Fruit fly (Drosophila melanogaster): Measurements from ENCODE around the gene CG13050.

DNA sequence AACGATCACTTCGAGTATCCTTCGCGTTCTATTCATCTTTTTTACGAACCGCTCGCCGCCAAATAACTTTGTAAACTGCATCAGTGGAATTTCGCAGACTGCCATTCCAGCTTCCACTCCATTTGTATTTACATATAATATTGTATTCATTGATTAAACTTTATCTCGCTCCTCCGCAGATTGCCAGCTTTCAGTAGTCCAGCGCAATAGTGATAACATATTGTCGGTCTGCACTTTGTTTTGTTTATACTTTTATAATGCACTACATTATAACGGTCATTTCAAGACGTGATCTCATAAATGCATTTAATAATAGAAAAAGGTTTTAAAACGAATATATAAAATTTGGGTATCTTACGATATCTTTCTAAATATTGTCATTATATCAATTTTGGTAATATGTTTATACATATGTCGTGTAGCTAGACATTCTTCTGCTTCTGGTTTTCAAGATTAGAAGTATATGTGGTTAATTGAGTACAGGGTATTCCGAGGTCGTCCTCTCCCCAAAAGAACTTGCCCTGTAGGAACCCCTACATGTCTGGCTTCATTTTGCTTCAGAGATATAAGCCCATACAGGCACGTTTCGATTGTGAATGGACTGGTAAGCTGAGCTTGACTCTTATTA, 10.9 kb downstream of the CG13050 start, which contains the start of gene CG4950:
- no peak for TF ChIP-seq CG10348 (GFP tag; IDR thresholded peaks at IDR 0.05)
- no peak for TF ChIP-seq Snoo (tag; optimal IDR thresholded peaks at IDR 0.05)
- no peak for TF ChIP-seq fd96Ca (GFP tag; IDR thresholded peaks at IDR 0.05)
- TF ChIP-seq rn (GFP tag; IDR thresholded peaks at IDR 0.05): no peak
- no peak for TF ChIP-seq CG32121 (GFP tag; IDR thresholded peaks at IDR 0.05)
- TF ChIP-seq CG14655 (GFP tag; optimal IDR thresholded peaks at IDR 0.05): peak; percentile 65
- TF ChIP-seq CG9948 (tag; optimal IDR thresholded peaks at IDR 0.05): peak; percentile 53
- no peak for TF ChIP-seq D1 (tag; optimal IDR thresholded peaks at IDR 0.05)
- no peak for TF ChIP-seq CG13204 (GFP tag; optimal IDR thresholded peaks at IDR 0.05)
- TF ChIP-seq gl (tag; optimal IDR thresholded peaks at IDR 0.05): peak; percentile 12
- TF ChIP-seq EcR (GFP tag; optimal IDR thresholded peaks at IDR 0.05): no peak
- TF ChIP-seq CG15710 (tag; optimal IDR thresholded peaks at IDR 0.05): peak; percentile 73

All from whole organism, pupa.